Worm (Caenorhabditis elegans) whole organism, midembryonic: ENCODE data around the gene col-93.

Source experiments
- T22C8.4 ChIP-seq: fragments of 200-800 bp; sonication (Bioruptor generic); IDR thresholded peaks from 2 replicates; pipeline ENCODE4 v1.3.6; 2022; ENCODE audit warnings: missing genetic modification characterization, missing compliant biosample characterization
- cog-1 ChIP-seq: sonication (generic microtip); optimal IDR thresholded peaks from 2 replicates; lab custom pipeline; 2016; ENCODE audit warnings: missing genetic modification characterization, missing compliant biosample characterization
- flt-1 ChIP-seq: fragments of 200-800 bp; sonication (Bioruptor generic); IDR thresholded peaks from 2 replicates; pipeline ENCODE4 v1.3.6; 2022; ENCODE audit warnings: missing genetic modification characterization, missing compliant biosample characterization
- klf-2 ChIP-seq: fragments of 200-800 bp; sonication (Bioruptor generic); conservative IDR thresholded peaks from 2 replicates; pipeline ENCODE4 v1.3.6; 2022; ENCODE audit warnings: missing genetic modification reagents, missing genetic modification characterization, missing compliant biosample characterization
- ref-1 ChIP-seq: fragments of 200-800 bp; sonication (Bioruptor generic); conservative IDR thresholded peaks from 2 replicates; pipeline ENCODE4 v1.3.6; 2022; ENCODE audit warnings: missing genetic modification reagents, missing genetic modification characterization, missing compliant biosample characterization
- tab-1 ChIP-seq: fragments of 200-800 bp; sonication (Bioruptor generic); IDR thresholded peaks from 2 replicates; pipeline ENCODE4 v1.3.6; 2022; ENCODE audit warnings: missing genetic modification characterization, missing compliant biosample characterization

- TF ChIP-seq cog-1 (tag; lab: Kevin White, UChicago) (no peak), tab-1 (GFP tag; lab: Robert Waterston, UW) (no peak), klf-2 (GFP tag; lab: Robert Waterston, UW) (no peak), ref-1 (GFP tag; lab: Robert Waterston, UW) (no peak), flt-1 (GFP tag; lab: Robert Waterston, UW) (no peak), T22C8.4 (GFP tag; lab: Robert Waterston, UW) (no peak)
Observed at ce11 chrIII:10969644-10970043, 15.8 kb downstream of the col-93 start, which contains the start of gene dhc-4.
